Worm (Caenorhabditis elegans): ENCODE data around the gene ZC190.10.

- TF ChIP-seq nhr-47 (tag; optimal IDR thresholded peaks at IDR 0.05) (no peak), elt-3 (tag; optimal IDR thresholded peaks at IDR 0.05) (no peak), blmp-1 (tag; optimal IDR thresholded peaks at IDR 0.05) (no peak), nhr-71 (tag; optimal IDR thresholded peaks at IDR 0.05) (no peak)
Measured at ce11 chrV:8727077-8727476, 31.0 kb upstream of the ZC190.10 start, which contains the start of gene ZC196.9.
